Worm (Caenorhabditis elegans) whole organism, early embryonic: ENCODE data around the gene T12G3.4.
A peak's percentile ranks its signal among the peaks of the same experiment; 100 is the strongest.

Source experiments
- B0310.2 ChIP-seq: sonication (generic microtip); optimal IDR thresholded peaks from 2 replicates; lab custom pipeline; 2016; ENCODE audit warnings: mild to moderate bottlenecking, missing genetic modification characterization, missing compliant biosample characterization
- F13C5.2 ChIP-seq: sonication (generic microtip); optimal IDR thresholded peaks from 2 replicates; lab custom pipeline; 2017; ENCODE audit warnings: mild to moderate bottlenecking, missing genetic modification characterization, inconsistent platforms, missing compliant biosample characterization
- aly-1 ChIP-seq: sonication (generic microtip); optimal IDR thresholded peaks from 2 replicates; lab custom pipeline; 2016; ENCODE audit warnings: missing genetic modification characterization, missing compliant biosample characterization
- ama-1 ChIP-seq: fragments of 150-350 bp; optimal IDR thresholded peaks from 2 replicates; lab custom pipeline; 2014
- ceh-13 ChIP-seq: fragments of 200-800 bp; sonication (Bioruptor generic); optimal IDR thresholded peaks from 2 replicates; lab custom pipeline; 2018; ENCODE audit warnings: mild to moderate bottlenecking, missing genetic modification characterization, missing compliant biosample characterization
- ceh-36 ChIP-seq: sonication (generic microtip); optimal IDR thresholded peaks from 2 replicates; lab custom pipeline; 2016; ENCODE audit warnings: missing genetic modification characterization, inconsistent platforms, missing compliant biosample characterization
- ets-7 ChIP-seq: sonication (generic microtip); optimal IDR thresholded peaks from 2 replicates; lab custom pipeline; 2016; ENCODE audit warnings: missing genotype, missing genetic modification characterization, missing compliant biosample characterization
- flt-1 ChIP-seq: fragments of 200-800 bp; sonication (Bioruptor generic); IDR thresholded peaks from 2 replicates; pipeline ENCODE4 v1.3.6; 2022; ENCODE audit warnings: missing genetic modification characterization, missing compliant biosample characterization
- hmbx-1 ChIP-seq: sonication (generic microtip); optimal IDR thresholded peaks from 2 replicates; lab custom pipeline; 2016; ENCODE audit warnings: mild to moderate bottlenecking, missing genetic modification characterization, missing compliant biosample characterization
- hmg-4 ChIP-seq: fragments of 200-800 bp; sonication (Bioruptor generic); optimal IDR thresholded peaks from 2 replicates; lab custom pipeline; 2018; ENCODE audit warnings: mild to moderate bottlenecking, missing genetic modification characterization, missing compliant biosample characterization
- hnd-1 ChIP-seq: sonication (generic microtip); optimal IDR thresholded peaks from 2 replicates; lab custom pipeline; 2016; ENCODE audit warnings: missing genetic modification characterization, missing compliant biosample characterization
- pes-1 ChIP-seq: fragments of 200-800 bp; sonication (Bioruptor generic); IDR thresholded peaks from 2 replicates; pipeline ENCODE4 v1.3.6; 2022; ENCODE audit warnings: missing genetic modification reagents, missing genetic modification characterization, missing compliant biosample characterization
- scrt-1 ChIP-seq: fragments of 200-800 bp; sonication (Bioruptor generic); IDR thresholded peaks from 2 replicates; pipeline ENCODE4 v1.3.6; 2022; ENCODE audit warnings: missing genetic modification characterization, missing compliant biosample characterization
- sea-1 ChIP-seq: fragments of 200-800 bp; sonication (Bioruptor generic); conservative IDR thresholded peaks from 2 replicates; pipeline ENCODE4 v1.3.6; 2022; ENCODE audit warnings: missing genetic modification characterization, missing compliant biosample characterization
- tbx-11 ChIP-seq: fragments of 200-800 bp; sonication (Bioruptor generic); IDR thresholded peaks from 2 replicates; pipeline ENCODE4 v1.3.6; 2022; ENCODE audit warnings: missing genetic modification characterization, missing compliant biosample characterization
- tbx-37 ChIP-seq: fragments of 200-800 bp; sonication (Bioruptor generic); conservative IDR thresholded peaks from 2 replicates; pipeline ENCODE4 v1.3.6; 2022; ENCODE audit warnings: missing genetic modification reagents, missing genetic modification characterization, missing compliant biosample characterization
- tra-4 ChIP-seq: sonication (generic microtip); optimal IDR thresholded peaks from 2 replicates; lab custom pipeline; 2017; ENCODE audit warnings: missing genetic modification characterization, missing compliant biosample characterization

Gene T12G3.4

DNA sequence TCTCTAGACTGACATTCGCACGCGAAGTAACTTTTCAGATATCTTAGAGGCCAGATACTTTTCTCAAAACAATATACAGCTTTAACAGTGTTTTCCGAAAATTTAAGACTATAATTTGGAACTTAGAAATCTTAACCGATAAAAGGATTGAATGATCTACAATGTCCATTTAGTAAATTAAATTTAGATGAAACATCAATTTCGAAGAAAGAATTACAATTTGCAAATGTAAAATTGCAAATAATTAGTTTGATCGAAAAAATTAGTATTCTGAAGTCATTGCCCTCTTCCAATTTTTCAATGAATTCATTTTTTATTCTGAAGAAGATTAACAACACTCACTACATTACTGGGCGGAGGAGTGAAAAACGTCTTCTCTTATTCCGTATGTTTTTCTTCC, 20.5 kb downstream of the T12G3.4 start, which contains the start of gene bath-37:
TSS of gene bath-37 (plus strand) at position 301 of the 400 bp plus-strand sequence.
- TF ChIP-seq pes-1 (GFP tag; lab: Robert Waterston, UW): no peak
- no peak for TF ChIP-seq F13C5.2 (tag; lab: Kevin White, UChicago)
- no peak for TF ChIP-seq aly-1 (tag; lab: Kevin White, UChicago)

DNA sequence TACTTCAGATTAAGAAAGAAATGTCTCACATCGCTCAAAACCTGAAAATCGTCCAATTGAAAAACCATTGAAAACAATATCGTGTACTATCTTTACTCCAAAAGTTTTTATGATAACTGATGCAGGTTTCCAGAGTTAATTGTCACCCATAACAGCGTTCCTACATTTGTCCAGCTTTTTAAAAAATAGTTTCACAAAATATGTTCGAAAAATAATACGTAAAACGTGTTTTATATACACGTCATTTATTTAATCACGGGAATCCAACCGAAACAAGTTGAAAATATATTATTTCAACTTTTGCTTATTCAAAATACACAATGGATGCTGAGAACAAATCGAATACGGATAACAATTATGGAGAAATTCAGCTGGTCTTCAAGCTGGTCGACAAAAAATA, 27.4 kb downstream of the T12G3.4 start, which contains the start of gene K08E4.7:
TSS of gene K08E4.7 (plus strand) at position 301 of the 400 bp plus-strand sequence.
- no peak for TF ChIP-seq hmg-4

DNA sequence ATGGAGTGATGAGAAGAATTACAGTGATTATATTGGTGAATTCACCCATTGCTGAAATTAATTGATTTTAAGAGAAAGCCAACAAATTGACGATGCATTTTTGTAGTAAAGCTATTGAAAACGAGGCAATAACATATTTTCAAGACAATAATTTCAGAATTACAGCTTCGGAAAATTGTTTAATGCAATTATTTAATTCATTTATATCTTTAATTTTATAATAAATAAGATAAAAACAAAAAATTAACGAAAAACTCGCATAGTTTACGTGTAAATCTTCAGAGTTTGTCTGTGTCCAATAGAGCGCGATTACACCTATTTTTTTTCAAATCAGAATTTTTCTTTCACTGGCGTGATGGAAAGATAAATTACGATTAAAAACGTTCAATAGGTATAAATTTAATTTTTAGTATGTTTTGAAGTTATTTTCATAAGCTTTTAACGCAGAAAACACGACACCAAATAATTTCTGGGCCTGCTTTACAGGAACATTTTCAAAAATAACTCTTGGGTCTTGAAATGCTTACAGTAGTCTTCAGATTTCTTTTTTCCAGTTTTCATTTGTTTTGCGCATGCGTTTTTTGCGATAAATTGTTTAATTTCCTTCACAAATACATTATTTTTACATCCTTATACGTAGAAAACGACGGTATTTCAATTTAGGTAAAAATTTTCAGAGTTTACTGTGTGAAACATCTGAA, 30.2 kb downstream of the T12G3.4 start, which contains the start of gene tmed-1:
TSS of gene tmed-1 (minus strand) at position 51 of the 701 bp plus-strand sequence.
- no peak for TF ChIP-seq hmg-4
- no peak for TF ChIP-seq F13C5.2 (tag; lab: Kevin White, UChicago)
- TF ChIP-seq ceh-36 (tag; lab: Kevin White, UChicago): no peak
- no peak for TF ChIP-seq pes-1 (GFP tag; lab: Robert Waterston, UW)
- TF ChIP-seq flt-1 (GFP tag; lab: Robert Waterston, UW): no peak
- no peak for TF ChIP-seq tra-4
- TF ChIP-seq ceh-13 (GFP tag; lab: Kevin White, UChicago): no peak
- no peak for TF ChIP-seq hmbx-1 (tag; lab: Kevin White, UChicago)
- no peak for TF ChIP-seq tbx-37 (GFP tag; lab: Robert Waterston, UW)
- no peak for TF ChIP-seq ama-1 (lab: Kevin White, UChicago)
- TF ChIP-seq aly-1 (tag; lab: Kevin White, UChicago): no peak
- TF ChIP-seq B0310.2 (tag; lab: Kevin White, UChicago): no peak

DNA sequence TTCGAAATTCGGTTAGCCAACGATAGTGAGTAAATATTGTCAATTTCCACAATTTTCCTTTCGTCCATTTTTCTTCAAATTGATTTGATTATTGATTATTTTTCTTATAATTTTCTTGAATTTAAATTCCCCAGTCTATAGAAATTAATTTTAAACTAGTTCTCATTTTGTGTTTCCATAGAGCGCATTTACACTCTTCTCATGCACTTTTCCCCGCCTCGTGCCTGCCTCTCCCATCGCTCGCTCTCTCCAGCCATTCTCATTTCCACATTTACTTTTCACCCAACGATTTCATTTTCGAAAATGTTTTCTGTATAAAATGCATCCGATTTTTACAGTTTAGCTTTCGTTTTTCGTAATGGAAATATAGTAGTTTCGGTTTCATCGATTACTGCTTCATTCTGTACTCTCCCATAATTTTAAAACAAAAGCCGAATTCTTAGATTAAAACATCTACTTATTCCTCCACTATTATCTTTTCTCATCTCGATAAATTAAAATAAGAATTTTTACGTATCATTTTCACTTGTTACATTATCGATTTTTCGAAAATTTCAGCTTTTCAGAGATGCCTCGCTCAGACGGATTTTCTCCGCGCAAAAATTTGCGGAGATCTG, 31.0 kb downstream of the T12G3.4 start, which contains the start of gene lex-1:
TSS of gene lex-1 (plus strand) at position 567 of the 617 bp plus-strand sequence.
- TF ChIP-seq ceh-36 (tag; lab: Kevin White, UChicago) (no peak), tbx-11 (GFP tag; lab: Robert Waterston, UW) (no peak), hnd-1 (no peak), sea-1 (GFP tag; lab: Robert Waterston, UW) (no peak), aly-1 (tag; lab: Kevin White, UChicago) (no peak), ceh-13 (GFP tag; lab: Kevin White, UChicago) (no peak), F13C5.2 (tag; lab: Kevin White, UChicago) (no peak), tbx-37 (GFP tag; lab: Robert Waterston, UW) (no peak), hmbx-1 (tag; lab: Kevin White, UChicago) (no peak), ama-1 (lab: Kevin White, UChicago) (no peak), scrt-1 (GFP tag; lab: Robert Waterston, UW) (no peak), tra-4 (no peak), B0310.2 (tag; lab: Kevin White, UChicago) (no peak), flt-1 (GFP tag; lab: Robert Waterston, UW) (no peak), hmg-4 (no peak), ets-7 (tag; lab: Kevin White, UChicago) (no peak)

DNA sequence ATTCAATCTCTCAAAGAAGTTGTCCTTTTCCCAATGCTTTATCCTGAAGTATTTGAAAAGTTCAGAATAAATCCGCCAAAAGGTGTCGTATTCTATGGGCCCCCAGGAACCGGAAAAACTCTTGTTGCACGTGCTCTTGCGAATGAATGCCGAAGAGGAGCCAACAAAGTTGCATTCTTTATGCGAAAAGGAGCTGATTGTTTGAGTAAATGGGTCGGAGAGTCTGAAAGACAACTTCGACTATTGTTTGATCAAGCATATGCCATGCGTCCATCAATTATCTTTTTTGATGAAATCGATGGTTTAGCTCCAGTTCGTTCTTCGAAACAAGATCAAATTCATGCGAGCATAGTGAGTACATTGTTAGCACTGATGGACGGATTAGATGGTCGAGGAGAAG, 32.8 kb downstream of the T12G3.4 start:
- TF ChIP-seq pes-1 (GFP tag; lab: Robert Waterston, UW) (no peak), ceh-13 (GFP tag; lab: Kevin White, UChicago) (no peak), hmg-4 (no peak), tra-4 (no peak), ets-7 (tag; lab: Kevin White, UChicago) (no peak), ceh-36 (tag; lab: Kevin White, UChicago) (no peak), scrt-1 (GFP tag; lab: Robert Waterston, UW) (no peak), sea-1 (GFP tag; lab: Robert Waterston, UW) (no peak), tbx-11 (GFP tag; lab: Robert Waterston, UW) (no peak), hmbx-1 (tag; lab: Kevin White, UChicago) (no peak), hnd-1 (no peak), F13C5.2 (tag; lab: Kevin White, UChicago) (no peak), tbx-37 (GFP tag; lab: Robert Waterston, UW) (no peak), aly-1 (tag; lab: Kevin White, UChicago) (no peak), B0310.2 (tag; lab: Kevin White, UChicago) (no peak), ama-1 (lab: Kevin White, UChicago) (no peak), flt-1 (GFP tag; lab: Robert Waterston, UW) (no peak)

DNA sequence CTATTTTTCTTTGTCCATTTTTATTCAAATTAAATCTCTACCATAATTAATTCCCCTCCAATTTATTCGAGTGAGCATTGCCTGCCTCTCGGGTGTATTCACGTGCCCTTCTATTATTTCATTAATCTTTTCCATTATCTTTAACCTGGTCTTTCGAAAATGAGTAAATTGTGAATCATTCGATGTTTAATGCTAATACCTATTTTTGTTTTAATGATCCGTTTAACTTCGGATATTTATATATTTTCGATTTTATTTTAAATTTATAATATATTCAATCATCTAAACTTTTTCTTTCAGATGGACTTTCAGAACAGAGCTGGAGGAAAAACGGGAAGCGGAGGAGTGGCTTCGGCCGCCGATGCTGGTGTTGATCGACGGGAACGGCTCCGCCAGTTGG, 36.1 kb downstream of the T12G3.4 start, which contains the start of gene repo-1:
TSS of gene repo-1 (plus strand) at position 301 of the 400 bp plus-strand sequence.
- TF ChIP-seq scrt-1 (GFP tag; lab: Robert Waterston, UW): 0 out of 2 replicates have a peak, but pooled peaks have one; percentile 23
- no peak for TF ChIP-seq hnd-1

DNA sequence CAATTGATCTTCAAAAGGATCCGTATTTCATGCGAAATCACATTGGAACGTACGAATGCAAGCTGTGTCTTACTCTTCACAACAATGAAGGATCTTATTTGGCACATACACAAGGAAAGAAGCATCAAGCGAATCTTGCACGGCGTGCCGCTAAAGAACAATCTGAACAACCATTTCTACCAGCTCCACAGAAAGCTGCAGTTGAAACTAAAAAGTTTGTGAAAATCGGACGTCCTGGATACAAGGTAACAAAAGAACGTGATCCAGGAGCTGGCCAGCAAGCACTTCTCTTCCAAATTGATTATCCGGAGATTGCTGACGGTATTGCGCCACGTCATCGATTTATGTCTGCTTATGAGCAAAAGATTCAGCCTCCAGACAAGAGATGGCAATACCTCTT, 36.5 kb downstream of the T12G3.4 start:
- TF ChIP-seq ama-1 (lab: Kevin White, UChicago) (peak; percentile 5), sea-1 (GFP tag; lab: Robert Waterston, UW) (no peak)

DNA sequence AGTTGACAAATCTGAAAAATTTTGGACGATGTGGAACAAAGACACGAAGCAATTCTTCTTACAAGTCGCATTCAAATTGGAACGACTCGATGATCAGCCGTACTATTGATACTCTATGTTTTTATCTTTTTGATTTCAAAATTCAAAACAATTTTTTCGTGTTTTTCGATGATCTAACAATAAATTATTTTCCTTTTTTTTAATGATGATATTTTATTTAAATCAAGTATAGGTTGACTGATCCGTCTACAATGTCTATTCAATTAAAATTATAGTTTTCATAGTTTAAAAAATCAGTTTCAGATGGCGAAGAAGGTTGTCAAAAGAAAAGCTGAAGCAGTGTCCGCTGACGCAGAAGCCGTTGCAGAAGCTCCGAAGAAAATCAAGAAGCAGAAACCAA, 37.1 kb downstream of the T12G3.4 start, which contains the start of gene rbm-34:
TSS of gene rbm-34 (plus strand) at position 301 of the 400 bp plus-strand sequence.
- TF ChIP-seq tra-4: no peak
- TF ChIP-seq tbx-11 (GFP tag; lab: Robert Waterston, UW): no peak
- TF ChIP-seq B0310.2 (tag; lab: Kevin White, UChicago): no peak
- no peak for TF ChIP-seq aly-1 (tag; lab: Kevin White, UChicago)
- no peak for TF ChIP-seq F13C5.2 (tag; lab: Kevin White, UChicago)
- TF ChIP-seq hmbx-1 (tag; lab: Kevin White, UChicago): no peak
- TF ChIP-seq flt-1 (GFP tag; lab: Robert Waterston, UW): no peak
- TF ChIP-seq ets-7 (tag; lab: Kevin White, UChicago): no peak
- no peak for TF ChIP-seq sea-1 (GFP tag; lab: Robert Waterston, UW)
- no peak for TF ChIP-seq hnd-1
- no peak for TF ChIP-seq scrt-1 (GFP tag; lab: Robert Waterston, UW)
- no peak for TF ChIP-seq pes-1 (GFP tag; lab: Robert Waterston, UW)
- TF ChIP-seq tbx-37 (GFP tag; lab: Robert Waterston, UW): no peak
